Fruit fly (Drosophila melanogaster): ENCODE data around the gene CG32512.

Gene CG32512

dm6 chrX:21044831-21045447, 22.4 kb downstream of the CG32512 start, which contains the start of gene Cbs (continued):
- TF ChIP-seq Ets97D (GFP tag; optimal IDR thresholded peaks at IDR 0.05) (no peak), CG4282 (GFP tag; optimal IDR thresholded peaks at IDR 0.05) (no peak), vfl (GFP tag; optimal IDR thresholded peaks at IDR 0.05) (no peak), CG18476 (GFP tag; optimal IDR thresholded peaks at IDR 0.05) (peak; percentile 1), CG3281 (GFP tag; optimal IDR thresholded peaks at IDR 0.05) (peak; percentile 75), ssp (GFP tag; IDR thresholded peaks at IDR 0.05) (peak; percentile 43), CG17186 (GFP tag; optimal IDR thresholded peaks at IDR 0.05) (no peak), CG13894 (tag; optimal IDR thresholded peaks at IDR 0.05) (no peak), Fer3 (tag; optimal IDR thresholded peaks at IDR 0.05) (peak; percentile 48), CG3407 (GFP tag; optimal IDR thresholded peaks at IDR 0.05) (no peak), gt (GFP tag; IDR thresholded peaks at IDR 0.05) (no peak), sqz (GFP tag; optimal IDR thresholded peaks at IDR 0.05) (no peak), slbo (GFP tag; IDR thresholded peaks at IDR 0.05) (peak; percentile 86), ase (GFP tag; IDR thresholded peaks at IDR 0.05) (peak; percentile 57; the same call in 1 of the 3 replicates), nerfin-1 (tag; optimal IDR thresholded peaks at IDR 0.05) (peak; percentile 29), CG30403 (GFP tag; optimal IDR thresholded peaks at IDR 0.05) (peak; percentile 53), gcm (GFP tag; optimal IDR thresholded peaks at IDR 0.05) (peak; percentile 28), rib (GFP tag; IDR thresholded peaks at IDR 0.05) (no peak), zfh1 (GFP tag; IDR thresholded peaks at IDR 0.05) (peak; percentile 66; the same call in 1 of the 3 replicates), mam (GFP tag; optimal IDR thresholded peaks at IDR 0.05) (peak; percentile 11), CG10462 (GFP tag; optimal IDR thresholded peaks at IDR 0.05) (peak; percentile 27), CG12236 (GFP tag; optimal IDR thresholded peaks at IDR 0.05) (no peak), CG4360 (GFP tag; IDR thresholded peaks at IDR 0.05) (no peak; the same call in 1 of the 2 replicates), mirr (GFP tag; optimal IDR thresholded peaks at IDR 0.05) (no peak), CG11504 (tag; optimal IDR thresholded peaks at IDR 0.05) (peak; percentile 72), pho (GFP tag; optimal IDR thresholded peaks at IDR 0.05) (no peak), CG10321 (GFP tag; IDR thresholded peaks at IDR 0.05) (peak; percentile 37; the same call in 1 of the 2 replicates), jing (GFP tag; optimal IDR thresholded peaks at IDR 0.05) (no peak), her (GFP tag; optimal IDR thresholded peaks at IDR 0.05) (no peak), CG1603 (tag; optimal IDR thresholded peaks at IDR 0.05) (peak; percentile 15), abd-A (tag; optimal IDR thresholded peaks at IDR 0.05) (peak; percentile 14), dati (GFP tag; IDR thresholded peaks at IDR 0.05) (no peak), inv (GFP tag; IDR thresholded peaks at IDR 0.05; ENCODE audit: partially characterized antibody) (no peak), CG17568 (GFP tag; optimal IDR thresholded peaks at IDR 0.05) (no peak), maf-S (GFP tag; optimal IDR thresholded peaks at IDR 0.05) (no peak), CG14965 (GFP tag; optimal IDR thresholded peaks at IDR 0.05; ENCODE audit: borderline replicate concordance) (no peak), CG12769 (tag; optimal IDR thresholded peaks at IDR 0.05) (peak; percentile 54), tna (GFP tag; IDR thresholded peaks at IDR 0.05; ENCODE audit: partially characterized antibody) (0 out of 2 replicates have a peak, but pooled peaks have one; percentile 6), pan (optimal IDR thresholded peaks at IDR 0.05) (no peak), pan (GFP tag; optimal IDR thresholded peaks at IDR 0.05 in 1 of 2, IDR thresholded peaks at IDR 0.05 in 1 of 2) (peak in 1 of 2 experiments; percentile 81), CG1233 (GFP tag; optimal IDR thresholded peaks at IDR 0.05) (peak; percentile 54), Hr78 (GFP tag; optimal IDR thresholded peaks at IDR 0.05) (no peak), az2 (GFP tag; optimal IDR thresholded peaks at IDR 0.05) (peak; percentile 56), NfI (GFP tag; optimal IDR thresholded peaks at IDR 0.05) (peak; percentile 60), CG17385 (GFP tag; optimal IDR thresholded peaks at IDR 0.05) (peak; percentile 46), Med (GFP tag) (peak; percentile 67), nau (GFP tag; optimal IDR thresholded peaks at IDR 0.05) (no peak), eve (GFP tag; optimal IDR thresholded peaks at IDR 0.05) (no peak), fu2 (GFP tag; optimal IDR thresholded peaks at IDR 0.05) (no peak), zen (tag; optimal IDR thresholded peaks at IDR 0.05) (peak; percentile 2)

Measured in whole organism, embryonic.